Fruit fly (Drosophila melanogaster) whole organism, embryonic: Measurements from ENCODE around the gene vir-1.

ENCODE experiments used
- CG11504 ChIP-seq: fragments of 200-800 bp; sonication (Bioruptor generic); optimal IDR thresholded peaks from 3 replicates; lab custom pipeline; 2019; ENCODE audit warnings: missing biosample characterization, mild to moderate bottlenecking, missing genetic modification characterization, moderate library complexity
- CG11695 ChIP-seq: fragments of 200-800 bp; sonication (Bioruptor generic); IDR thresholded peaks from 3 replicates; pipeline ENCODE4 v1.3.6; 2022; ENCODE audit warnings: missing biosample characterization, missing genetic modification characterization
- CG11696 ChIP-seq: fragments of 200-800 bp; sonication (Bioruptor generic); IDR thresholded peaks from 2 replicates; pipeline ENCODE4 v1.3.6; 2022; ENCODE audit warnings: missing biosample characterization, missing genetic modification characterization
- CG12104 ChIP-seq: fragments of 200-800 bp; sonication (Bioruptor generic); optimal IDR thresholded peaks from 3 replicates; lab custom pipeline; 2016; ENCODE audit warnings: missing biosample characterization, missing genetic modification characterization
- CG12155 ChIP-seq: fragments of 200-800 bp; sonication (Bioruptor generic); optimal IDR thresholded peaks from 3 replicates; lab custom pipeline; 2016; ENCODE audit warnings: missing biosample characterization, missing genetic modification characterization
- CG12744 ChIP-seq: fragments of 200-800 bp; sonication (Bioruptor generic); optimal IDR thresholded peaks from 2 replicates; lab custom pipeline; 2016; ENCODE audit warnings: missing biosample characterization, missing genetic modification characterization
- CG14014 ChIP-seq: fragments of 200-800 bp; sonication (Bioruptor generic); IDR thresholded peaks from 2 replicates; pipeline ENCODE4 v1.3.6; 2022; ENCODE audit warnings: missing biosample characterization, missing genetic modification characterization
- CG14441 ChIP-seq: fragments of 200-800 bp; sonication (Bioruptor generic); IDR thresholded peaks from 2 replicates; pipeline ENCODE4 v1.3.6; 2022; ENCODE audit warnings: missing biosample characterization, missing genetic modification characterization
- CG14860 ChIP-seq: fragments of 200-800 bp; sonication (Bioruptor generic); IDR thresholded peaks from 3 replicates; pipeline ENCODE4 v1.3.6; 2022; ENCODE audit warnings: missing biosample characterization, missing genetic modification characterization; ENCODE audit not compliant: partially characterized antibody
- CG15011 ChIP-seq: fragments of 200-800 bp; sonication (Bioruptor generic); optimal IDR thresholded peaks from 3 replicates; lab custom pipeline; 2018; ENCODE audit warnings: missing biosample characterization, mild to moderate bottlenecking, missing genetic modification characterization
- CG15696 ChIP-seq: fragments of 200-800 bp; sonication (Bioruptor generic); optimal IDR thresholded peaks from 2 replicates; lab custom pipeline; 2019; ENCODE audit warnings: missing biosample characterization, mild to moderate bottlenecking, missing genetic modification characterization, moderate library complexity
- CG17568 ChIP-seq: fragments of 200-800 bp; sonication (Bioruptor generic); optimal IDR thresholded peaks from 2 replicates; lab custom pipeline; 2018; ENCODE audit warnings: missing biosample characterization, mild to moderate bottlenecking, missing genetic modification characterization, moderate library complexity
- CG1792 ChIP-seq: fragments of 200-800 bp; sonication (Bioruptor generic); optimal IDR thresholded peaks from 2 replicates; lab custom pipeline; 2016; ENCODE audit warnings: missing biosample characterization, missing genetic modification characterization
- CG2116 ChIP-seq: fragments of 200-800 bp; sonication (Bioruptor generic); optimal IDR thresholded peaks from 3 replicates; lab custom pipeline; 2018; ENCODE audit warnings: missing biosample characterization, mild to moderate bottlenecking, missing genetic modification characterization
- CG2199 ChIP-seq: fragments of 200-800 bp; sonication (Bioruptor generic); IDR thresholded peaks from 3 replicates; pipeline ENCODE4 v1.3.6; 2022; ENCODE audit warnings: missing biosample characterization, missing genetic modification characterization
- CG30431 ChIP-seq: fragments of 200-800 bp; sonication (Bioruptor generic); optimal IDR thresholded peaks from 2 replicates; lab custom pipeline; 2017; ENCODE audit warnings: missing biosample characterization, missing genetic modification characterization
- CG31224 ChIP-seq: fragments of 200-800 bp; sonication (Bioruptor generic); IDR thresholded peaks from 2 replicates; pipeline ENCODE4 v1.3.6; 2022; ENCODE audit warnings: missing biosample characterization, missing genetic modification characterization
- CG7987 ChIP-seq: fragments of 200-800 bp; sonication (Bioruptor generic); optimal IDR thresholded peaks from 2 replicates; lab custom pipeline; 2018; ENCODE audit warnings: missing biosample characterization, mild to moderate bottlenecking, missing genetic modification characterization, moderate library complexity
- CG9215 ChIP-seq: fragments of 200-800 bp; sonication (Bioruptor generic); IDR thresholded peaks from 2 replicates; pipeline ENCODE4 v1.3.6; 2022; ENCODE audit warnings: missing biosample characterization, missing genetic modification characterization
- CG9932 ChIP-seq: fragments of 200-800 bp; sonication (Bioruptor generic); IDR thresholded peaks from 2 replicates; pipeline ENCODE4 v1.3.6; 2022; ENCODE audit warnings: missing biosample characterization, missing genetic modification characterization
- Ets65A ChIP-seq: fragments of 200-800 bp; sonication (Bioruptor generic); peaks from one replicate; lab custom pipeline; 2016; ENCODE audit warnings: missing biosample characterization, missing genetic modification characterization
- Fer3 ChIP-seq: fragments of 200-800 bp; sonication (Bioruptor generic); optimal IDR thresholded peaks from 2 replicates; lab custom pipeline; 2018; ENCODE audit warnings: missing biosample characterization, mild to moderate bottlenecking, missing genetic modification characterization, moderate library complexity
- HLH3B ChIP-seq: fragments of 200-800 bp; sonication (Bioruptor generic); IDR thresholded peaks from 2 replicates; pipeline ENCODE4 v1.3.6; 2022; ENCODE audit warnings: missing biosample characterization, missing genetic modification characterization
- Hey ChIP-seq: fragments of 200-800 bp; sonication (Bioruptor generic); optimal IDR thresholded peaks from 3 replicates; lab custom pipeline; 2018; ENCODE audit warnings: missing biosample characterization, mild to moderate bottlenecking, missing genetic modification characterization
- Hmr ChIP-seq: fragments of 200-800 bp; sonication (Bioruptor generic); optimal IDR thresholded peaks from 3 replicates; lab custom pipeline; 2017; ENCODE audit warnings: mild to moderate bottlenecking, missing biosample characterization, missing genetic modification reagents, missing genetic modification characterization
- MTF-1 ChIP-seq: fragments of 200-800 bp; sonication (Bioruptor generic); optimal IDR thresholded peaks from 2 replicates; lab custom pipeline; 2018; ENCODE audit warnings: missing biosample characterization, mild to moderate bottlenecking, missing genetic modification characterization, borderline replicate concordance
- Med ChIP-seq: fragments of 200-800 bp; sonication (Bioruptor generic); peaks from one replicate; lab custom pipeline; 2016; ENCODE audit warnings: missing biosample characterization, missing genetic modification characterization, mild to moderate bottlenecking, inconsistent platforms, moderate library complexity
- Meics ChIP-seq: fragments of 200-800 bp; sonication (Bioruptor generic); optimal IDR thresholded peaks from 2 replicates; lab custom pipeline; 2017; ENCODE audit warnings: missing biosample characterization, mild to moderate bottlenecking, missing genetic modification characterization
- PHDP ChIP-seq: fragments of 200-800 bp; sonication (Bioruptor generic); optimal IDR thresholded peaks from 3 replicates; lab custom pipeline; 2018; ENCODE audit warnings: missing biosample characterization, mild to moderate bottlenecking, missing genetic modification characterization, moderate library complexity
- Trl ChIP-seq, 3 experiments: fragments of >200 bp in 2 of 3; fragments of 200-800 bp in 1 of 3; sonication (Bioruptor generic) in 1 of 3; optimal IDR thresholded peaks; 2 replicates in 1 of 3; 3 replicates in 2 of 3; lab custom pipeline; 2016 to 2017; ENCODE audit warnings: missing biosample characterization in 1 of 3, missing genetic modification characterization in 1 of 3
- bcd ChIP-seq: fragments of 200-800 bp; sonication (Bioruptor generic); optimal IDR thresholded peaks from 2 replicates; lab custom pipeline; 2017; ENCODE audit warnings: missing biosample characterization, mild to moderate bottlenecking, missing genetic modification characterization
- cas ChIP-seq: fragments of 200-800 bp; sonication (Bioruptor generic); IDR thresholded peaks from 2 replicates; pipeline ENCODE4 v1.3.6; 2022; ENCODE audit warnings: missing biosample characterization, missing genetic modification characterization
- cato ChIP-seq: fragments of 200-800 bp; sonication (Bioruptor generic); optimal IDR thresholded peaks from 2 replicates; lab custom pipeline; 2016; ENCODE audit warnings: missing biosample characterization, missing genetic modification characterization, borderline replicate concordance
- chinmo ChIP-seq: fragments of 200-800 bp; sonication (Bioruptor generic); IDR thresholded peaks from 4 replicates; pipeline ENCODE4 v1.3.6; 2022; ENCODE audit warnings: missing biosample characterization, missing genetic modification characterization; ENCODE audit not compliant: partially characterized antibody
- chm ChIP-seq: fragments of 200-800 bp; sonication (Bioruptor generic); IDR thresholded peaks from 2 replicates; pipeline ENCODE4 v1.3.6; 2022; ENCODE audit warnings: missing biosample characterization, missing genetic modification characterization
- dati ChIP-seq: fragments of 200-800 bp; sonication (Bioruptor generic); IDR thresholded peaks from 2 replicates; pipeline ENCODE4 v1.3.6; 2022; ENCODE audit warnings: missing biosample characterization, missing genetic modification characterization
- exex ChIP-seq: fragments of 200-800 bp; sonication (Bioruptor generic); optimal IDR thresholded peaks from 4 replicates; lab custom pipeline; 2018; ENCODE audit warnings: missing biosample characterization, mild to moderate bottlenecking, missing genetic modification characterization, moderate library complexity
- gem ChIP-seq: fragments of 200-800 bp; sonication (Bioruptor generic); optimal IDR thresholded peaks from 2 replicates; lab custom pipeline; 2019; ENCODE audit warnings: missing biosample characterization, mild to moderate bottlenecking, missing genetic modification characterization, moderate library complexity
- her ChIP-seq: fragments of 200-800 bp; sonication (Bioruptor generic); optimal IDR thresholded peaks from 2 replicates; lab custom pipeline; 2016; ENCODE audit warnings: missing biosample characterization, missing genetic modification characterization
- ken ChIP-seq: fragments of 200-800 bp; sonication (Bioruptor generic); IDR thresholded peaks from 3 replicates; pipeline ENCODE4 v1.3.6; 2022; ENCODE audit warnings: missing biosample characterization, missing genetic modification characterization
- klu ChIP-seq: fragments of 200-800 bp; sonication (Bioruptor generic); IDR thresholded peaks from 2 replicates; pipeline ENCODE4 v1.3.6; 2022; ENCODE audit warnings: missing biosample characterization, missing genetic modification characterization
- maf-S ChIP-seq: fragments of 200-800 bp; sonication (Bioruptor generic); optimal IDR thresholded peaks from 2 replicates; lab custom pipeline; 2016; ENCODE audit warnings: missing biosample characterization, missing genetic modification characterization
- pfk ChIP-seq: fragments of 200-800 bp; sonication (Bioruptor generic); optimal IDR thresholded peaks from 2 replicates; lab custom pipeline; 2018; ENCODE audit warnings: missing biosample characterization, mild to moderate bottlenecking, missing genetic modification characterization, moderate library complexity
- sc ChIP-seq, 3 experiments: fragments of >200 bp in 2 of 3; fragments of 200-800 bp in 1 of 3; sonication (Bioruptor generic) in 1 of 3; optimal IDR thresholded peaks; 2 replicates in 2 of 3; 3 replicates in 1 of 3; lab custom pipeline; 2017; ENCODE audit warnings: mild to moderate bottlenecking in 1 of 3, missing biosample characterization in 1 of 3, missing genetic modification characterization in 1 of 3, missing genetic modification reagents in 1 of 3
- sens ChIP-seq: fragments of 200-800 bp; sonication (Bioruptor generic); peaks from one replicate; lab custom pipeline; 2016; ENCODE audit warnings: missing biosample characterization, missing genetic modification characterization
- so ChIP-seq: fragments of 200-800 bp; sonication (Bioruptor generic); IDR thresholded peaks from 3 replicates; pipeline ENCODE4 v1.3.6; 2022; ENCODE audit warnings: missing biosample characterization, missing genetic modification characterization
- sr ChIP-seq: fragments of 200-800 bp; sonication (Bioruptor generic); IDR thresholded peaks from 3 replicates; pipeline ENCODE4 v1.3.6; 2022; ENCODE audit warnings: missing biosample characterization, missing genetic modification characterization
- sug ChIP-seq: fragments of 200-800 bp; optimal IDR thresholded peaks from 2 replicates; lab custom pipeline; 2019; ENCODE audit warnings: missing biosample characterization, mild to moderate bottlenecking, missing genetic modification characterization, moderate library complexity
- trem ChIP-seq: fragments of 200-800 bp; optimal IDR thresholded peaks from 3 replicates; lab custom pipeline; 2019; ENCODE audit warnings: missing biosample characterization, mild to moderate bottlenecking, missing genetic modification characterization, moderate library complexity
- wek ChIP-seq: fragments of 200-800 bp; sonication (Bioruptor generic); optimal IDR thresholded peaks from 3 replicates; lab custom pipeline; 2018; ENCODE audit warnings: missing biosample characterization, mild to moderate bottlenecking, missing genetic modification characterization, moderate library complexity

vir-1 gene

DNA sequence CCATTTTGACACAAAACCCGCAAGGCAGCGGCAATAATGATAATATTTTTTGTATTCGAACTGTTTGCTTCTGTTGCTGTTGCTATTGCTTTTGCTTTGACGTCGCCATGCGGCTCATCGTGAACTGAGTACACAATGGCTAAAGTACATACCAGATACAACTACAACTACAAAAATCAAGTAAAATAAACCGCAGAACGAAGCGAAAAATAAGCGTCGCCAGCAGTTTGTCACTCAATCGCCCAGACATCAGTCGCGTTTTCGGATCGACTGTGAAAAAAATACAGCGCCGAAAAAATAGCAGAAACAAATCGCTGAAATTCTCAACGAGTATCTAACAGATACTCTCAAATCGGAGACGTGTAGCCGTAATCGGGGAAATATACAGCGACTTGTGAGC is 53.6 kb downstream of the vir-1 start:
- TF ChIP-seq Ets65A, result no peak
- no peak for TF ChIP-seq sc (optimal IDR thresholded peaks at IDR 0.05; lab: Kevin White, UChicago)
- no peak for TF ChIP-seq sc (GFP tag; optimal IDR thresholded peaks at IDR 0.05; lab: Kevin White, UChicago)
- peak; percentile 29; the same call in 1 of the 2 replicates for TF ChIP-seq CG11696 (GFP tag; lab: Robert Waterston, UW)
- TF ChIP-seq Meics (GFP tag; lab: Kevin White, UChicago), result peak; percentile 49
- TF ChIP-seq trem (tag; lab: Kevin White, UChicago), result no peak
- peak; percentile 11 for TF ChIP-seq CG1792 (GFP tag; lab: Kevin White, UChicago)
- TF ChIP-seq so (GFP tag; lab: Robert Waterston, UW), result 0 out of 3 replicates have a peak, but pooled peaks have one; percentile 33
- TF ChIP-seq CG14860 (GFP tag; lab: Robert Waterston, UW), result no peak
- peak; percentile 27 for TF ChIP-seq pfk
- no peak for TF ChIP-seq CG2199 (GFP tag; lab: Robert Waterston, UW)
- TF ChIP-seq sens (GFP tag; lab: Kevin White, UChicago), result no peak
- peak; percentile 64 for TF ChIP-seq Hmr (GFP tag; lab: Kevin White, UChicago)
- peak; percentile 1 for TF ChIP-seq CG2116
- TF ChIP-seq bcd (GFP tag; lab: Kevin White, UChicago), result peak; percentile 12
- peak; percentile 69; the same call in 1 of the 2 replicates for TF ChIP-seq CG14014 (GFP tag; lab: Robert Waterston, UW)
- TF ChIP-seq CG9932 (GFP tag; lab: Robert Waterston, UW), result peak; percentile 51
- TF ChIP-seq exex, result peak; percentile 15
- peak; percentile 17 for TF ChIP-seq CG12104
- TF ChIP-seq maf-S (GFP tag; lab: Kevin White, UChicago), result peak; percentile 12
- TF ChIP-seq MTF-1 (GFP tag; lab: Kevin White, UChicago), result peak; percentile 14
- TF ChIP-seq CG11504 (tag; lab: Kevin White, UChicago), result no peak
- TF ChIP-seq gem, result peak; percentile 29
- peak; percentile 27 for TF ChIP-seq sug
- TF ChIP-seq CG12155 (GFP tag; lab: Kevin White, UChicago), result peak; percentile 2
- peak; percentile 35 for TF ChIP-seq wek
- TF ChIP-seq ken (GFP tag; lab: Robert Waterston, UW), result no peak
- TF ChIP-seq CG14441, result no peak; the same call in 1 of the 2 replicates
- TF ChIP-seq HLH3B (GFP tag; lab: Robert Waterston, UW), result peak; percentile 36; the same call in 1 of the 2 replicates
- TF ChIP-seq CG30431 (GFP tag; lab: Kevin White, UChicago), result no peak
- peak; percentile 49 for TF ChIP-seq Fer3 (tag; lab: Kevin White, UChicago)
- TF ChIP-seq dati (GFP tag; lab: Robert Waterston, UW), result no peak
- no peak for TF ChIP-seq CG9215 (GFP tag; lab: Robert Waterston, UW)
- 0 out of 3 replicates have a peak, but pooled peaks have one; percentile 32 for TF ChIP-seq sr (GFP tag; lab: Robert Waterston, UW)
- no peak for TF ChIP-seq cas (GFP tag; lab: Robert Waterston, UW)
- TF ChIP-seq CG31224, result no peak
- TF ChIP-seq CG17568 (GFP tag; lab: Kevin White, UChicago), result peak; percentile 47
- TF ChIP-seq her (GFP tag; lab: Kevin White, UChicago), result peak; percentile 7
- peak; percentile 5 for TF ChIP-seq CG12744 (GFP tag; lab: Kevin White, UChicago)
- TF ChIP-seq cato (GFP tag; lab: Kevin White, UChicago), result no peak
- peak; percentile 36 for TF ChIP-seq Hey (tag; lab: Kevin White, UChicago)
- TF ChIP-seq CG15011 (GFP tag; lab: Kevin White, UChicago), result peak; percentile 11
- TF ChIP-seq CG15696, result no peak
- no peak for TF ChIP-seq Trl (optimal IDR thresholded peaks at IDR 0.05; lab: Kevin White, UChicago)
- peak; percentile 18 for TF ChIP-seq Trl (GFP tag; optimal IDR thresholded peaks at IDR 0.05; lab: Kevin White, UChicago)
- 0 out of 4 replicates have a peak, but pooled peaks have one; percentile 54 for TF ChIP-seq chinmo (GFP tag; lab: Robert Waterston, UW)
- TF ChIP-seq klu (GFP tag; lab: Robert Waterston, UW), result 0 out of 2 replicates have a peak, but pooled peaks have one; percentile 11
- TF ChIP-seq PHDP (tag; lab: Kevin White, UChicago), result peak; percentile 38
- peak; percentile 58 for TF ChIP-seq CG7987 (GFP tag; lab: Kevin White, UChicago)
- TF ChIP-seq chm (GFP tag; lab: Robert Waterston, UW), result no peak
- peak; percentile 91 for TF ChIP-seq Med (GFP tag; lab: Kevin White, UChicago)
- TF ChIP-seq CG11695 (GFP tag; lab: Robert Waterston, UW), result peak; percentile 25; the same call in 1 of the 3 replicates
